Worm (Caenorhabditis elegans) whole organism, L4 larva: ENCODE results near the gene ugt-41.

ENCODE experiments used
- nhr-11 ChIP-seq: fragments of 150-350 bp; optimal IDR thresholded peaks from 2 replicates; lab custom pipeline; 2014; ENCODE audit warnings: missing biosample characterization, missing genetic modification characterization
- snpc-4 ChIP-seq: fragments of 150-350 bp; optimal IDR thresholded peaks from 2 replicates; lab custom pipeline; 2014; ENCODE audit warnings: missing biosample characterization, missing genetic modification characterization

DNA sequence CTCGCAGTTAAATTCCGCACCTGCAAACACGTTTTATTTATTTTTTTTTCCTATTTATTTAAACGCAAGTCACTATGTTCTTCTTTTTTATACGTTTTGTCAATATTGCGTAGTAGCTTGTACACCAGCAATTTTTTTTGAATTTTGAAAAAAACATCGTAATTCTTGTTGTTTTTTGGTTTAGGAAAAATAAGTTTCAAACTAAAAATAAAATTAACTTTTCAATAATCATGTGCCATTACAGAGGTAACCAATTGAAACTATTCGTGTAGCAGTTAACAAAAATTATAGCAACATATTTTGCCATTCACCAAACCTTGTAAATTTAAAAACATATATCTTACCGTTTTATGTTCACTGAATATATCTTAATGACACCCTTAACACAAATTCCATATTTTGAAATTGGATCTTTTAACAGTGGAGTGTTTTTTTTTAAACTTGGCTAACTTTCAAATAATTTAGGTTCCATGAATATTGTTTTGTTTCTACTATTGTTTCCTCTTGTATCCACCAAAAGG is 40.1 kb downstream of the ugt-41 start, which contains the start of gene lmd-5:
- no peak for TF ChIP-seq nhr-11
- no peak for TF ChIP-seq snpc-4 (tag; lab: Kevin White, UChicago)
